Fruit fly (Drosophila melanogaster) whole organism, embryonic: ENCODE results near the gene CG6569.

Experiments
- Bgb ChIP-seq: fragments of 200-800 bp; sonication (Bioruptor generic); IDR thresholded peaks from 2 replicates; pipeline ENCODE4 v1.3.6; 2022; ENCODE audit warnings: missing biosample characterization, missing genetic modification characterization; ENCODE audit not compliant: partially characterized antibody
- CG10321 ChIP-seq: fragments of 200-800 bp; sonication (Bioruptor generic); IDR thresholded peaks from 2 replicates; pipeline ENCODE4 v1.3.6; 2022; ENCODE audit warnings: missing biosample characterization, missing genetic modification characterization
- CG11085 ChIP-seq: fragments of 200-800 bp; sonication (Bioruptor generic); IDR thresholded peaks from 2 replicates; pipeline ENCODE4 v1.3.6; 2022; ENCODE audit warnings: missing biosample characterization, missing genetic modification characterization
- CG11093 ChIP-seq: fragments of 200-800 bp; sonication (Bioruptor generic); IDR thresholded peaks from 3 replicates; pipeline ENCODE4 v1.3.6; 2022; ENCODE audit warnings: missing biosample characterization, missing genetic modification characterization
- CG11723 ChIP-seq: fragments of 200-800 bp; sonication (Bioruptor generic); optimal IDR thresholded peaks from 2 replicates; lab custom pipeline; 2017; ENCODE audit warnings: missing biosample characterization, mild to moderate bottlenecking, missing genetic modification characterization
- CG12942 ChIP-seq: fragments of 200-800 bp; sonication (Bioruptor generic); optimal IDR thresholded peaks from 3 replicates; lab custom pipeline; 2016; ENCODE audit warnings: missing biosample characterization, missing genetic modification characterization
- CG13287 ChIP-seq: fragments of 200-800 bp; sonication (Bioruptor generic); IDR thresholded peaks from 2 replicates; pipeline ENCODE4 v1.3.6; 2022; ENCODE audit warnings: missing biosample characterization, missing genetic modification characterization; ENCODE audit not compliant: partially characterized antibody
- CG13775 ChIP-seq: fragments of 200-800 bp; sonication (Bioruptor generic); optimal IDR thresholded peaks from 3 replicates; lab custom pipeline; 2017; ENCODE audit warnings: missing biosample characterization, mild to moderate bottlenecking, missing genetic modification characterization
- CG31388 ChIP-seq: fragments of 200-800 bp; sonication (Bioruptor generic); optimal IDR thresholded peaks from 2 replicates; lab custom pipeline; 2016; ENCODE audit warnings: missing biosample characterization, missing genetic modification characterization
- CG34422 ChIP-seq: fragments of 200-800 bp; sonication (Bioruptor generic); IDR thresholded peaks from 3 replicates; pipeline ENCODE4 v1.3.6; 2022; ENCODE audit warnings: missing biosample characterization, missing genetic modification characterization
- CG4282 ChIP-seq: fragments of 200-800 bp; sonication (Bioruptor generic); optimal IDR thresholded peaks from 2 replicates; lab custom pipeline; 2016; ENCODE audit warnings: missing biosample characterization, missing genetic modification characterization
- CG43689 ChIP-seq: fragments of 200-800 bp; sonication (Bioruptor generic); IDR thresholded peaks from 2 replicates; pipeline ENCODE4 v1.3.6; 2022; ENCODE audit warnings: missing biosample characterization, missing genetic modification characterization
- CG4730 ChIP-seq: fragments of 200-800 bp; sonication (Bioruptor generic); IDR thresholded peaks from 2 replicates; pipeline ENCODE4 v1.3.6; 2022; ENCODE audit warnings: missing biosample characterization, missing genetic modification characterization
- CG6854 ChIP-seq: fragments of 200-800 bp; sonication (Bioruptor generic); optimal IDR thresholded peaks from 3 replicates; lab custom pipeline; 2017; ENCODE audit warnings: missing biosample characterization, mild to moderate bottlenecking, missing genetic modification characterization
- CG7928 ChIP-seq: fragments of 200-800 bp; sonication (Bioruptor generic); optimal IDR thresholded peaks from 2 replicates; lab custom pipeline; 2017; ENCODE audit warnings: missing biosample characterization, mild to moderate bottlenecking, missing genetic modification characterization
- CG8089 ChIP-seq: fragments of 200-800 bp; sonication (Bioruptor generic); optimal IDR thresholded peaks from 3 replicates; lab custom pipeline; 2016; ENCODE audit warnings: missing biosample characterization, missing genetic modification characterization
- CG8290 ChIP-seq, 3 experiments: fragments of 200-800 bp; sonication (Bioruptor generic); optimal IDR thresholded peaks; 2 replicates each; lab custom pipeline; 2016 to 2019; ENCODE audit warnings: missing biosample characterization in 3 of 3, missing genetic modification characterization in 3 of 3, mild to moderate bottlenecking in 2 of 3, moderate library complexity in 1 of 3
- CG8478 ChIP-seq: fragments of >200 bp; optimal IDR thresholded peaks from 2 replicates; lab custom pipeline; 2018
- CG9797 ChIP-seq: fragments of 200-800 bp; sonication (Bioruptor generic); optimal IDR thresholded peaks from 3 replicates; lab custom pipeline; 2018; ENCODE audit warnings: missing biosample characterization, mild to moderate bottlenecking, missing genetic modification characterization
- Doc3 ChIP-seq: fragments of 200-800 bp; sonication (Bioruptor generic); IDR thresholded peaks from 3 replicates; pipeline ENCODE4 v1.3.6; 2022; ENCODE audit warnings: missing biosample characterization, missing genetic modification characterization; ENCODE audit not compliant: partially characterized antibody
- HLH3B ChIP-seq: fragments of 200-800 bp; sonication (Bioruptor generic); IDR thresholded peaks from 2 replicates; pipeline ENCODE4 v1.3.6; 2022; ENCODE audit warnings: missing biosample characterization, missing genetic modification characterization
- Lhr ChIP-seq: fragments of 200-800 bp; sonication (Bioruptor generic); optimal IDR thresholded peaks from 3 replicates; lab custom pipeline; 2017; ENCODE audit warnings: mild to moderate bottlenecking, missing biosample characterization, missing genetic modification reagents, missing genetic modification characterization
- Lpt ChIP-seq: fragments of >200 bp; optimal IDR thresholded peaks from 2 replicates; lab custom pipeline; 2018; ENCODE audit warnings: missing biosample characterization, missing genetic modification characterization
- Nf-YA ChIP-seq: fragments of 200-800 bp; sonication (Bioruptor generic); IDR thresholded peaks from 2 replicates; pipeline ENCODE4 v1.3.6; 2022; ENCODE audit warnings: missing biosample characterization, missing genetic modification characterization
- NfI ChIP-seq: fragments of 200-800 bp; sonication (Bioruptor generic); optimal IDR thresholded peaks from 3 replicates; lab custom pipeline; 2018; ENCODE audit warnings: missing biosample characterization, mild to moderate bottlenecking, missing genetic modification characterization, moderate library complexity
- Rx ChIP-seq: fragments of 200-800 bp; sonication (Bioruptor generic); IDR thresholded peaks from 2 replicates; pipeline ENCODE4 v1.3.6; 2022; ENCODE audit warnings: missing biosample characterization, missing genetic modification characterization
- Side ChIP-seq: fragments of 200-800 bp; sonication (Bioruptor generic); optimal IDR thresholded peaks from 2 replicates; lab custom pipeline; 2016; ENCODE audit warnings: missing biosample characterization, missing genetic modification characterization
- Sox100B ChIP-seq: fragments of 200-800 bp; sonication (Bioruptor generic); optimal IDR thresholded peaks from 3 replicates; lab custom pipeline; 2018; ENCODE audit warnings: missing biosample characterization, mild to moderate bottlenecking, missing genetic modification characterization
- ara ChIP-seq: fragments of 200-800 bp; sonication (Bioruptor generic); IDR thresholded peaks from 2 replicates; pipeline ENCODE4 v1.3.6; 2022; ENCODE audit warnings: missing biosample characterization, missing genetic modification characterization
- ase ChIP-seq: fragments of 200-800 bp; sonication (Bioruptor generic); IDR thresholded peaks from 3 replicates; pipeline ENCODE4 v1.3.6; 2022; ENCODE audit warnings: missing biosample characterization, missing genetic modification characterization
- az2 ChIP-seq: fragments of 200-800 bp; sonication (Bioruptor generic); optimal IDR thresholded peaks from 3 replicates; lab custom pipeline; 2016; ENCODE audit warnings: missing biosample characterization, missing genetic modification characterization
- cato ChIP-seq: fragments of 200-800 bp; sonication (Bioruptor generic); optimal IDR thresholded peaks from 2 replicates; lab custom pipeline; 2016; ENCODE audit warnings: missing biosample characterization, missing genetic modification characterization, borderline replicate concordance
- chif ChIP-seq, 2 experiments: fragments of 200-800 bp; sonication (Bioruptor generic); optimal IDR thresholded peaks; 3 replicates each; lab custom pipeline; 2016; ENCODE audit warnings: missing biosample characterization in 2 of 2, missing genetic modification characterization in 2 of 2
- crol ChIP-seq: fragments of 200-800 bp; sonication (Bioruptor generic); IDR thresholded peaks from 2 replicates; pipeline ENCODE4 v1.3.6; 2022; ENCODE audit warnings: missing biosample characterization, missing genetic modification characterization
- fd96Cb ChIP-seq: fragments of 200-800 bp; sonication (Bioruptor generic); optimal IDR thresholded peaks from 2 replicates; lab custom pipeline; 2018; ENCODE audit warnings: missing biosample characterization, mild to moderate bottlenecking, missing genetic modification characterization, moderate library complexity
- fru ChIP-seq: fragments of >200 bp; optimal IDR thresholded peaks from 2 replicates; lab custom pipeline; 2017
- gcm2 ChIP-seq: fragments of 200-800 bp; sonication (Bioruptor generic); optimal IDR thresholded peaks from 2 replicates; lab custom pipeline; 2016; ENCODE audit warnings: missing biosample characterization, missing genetic modification characterization
- gro ChIP-seq: fragments of 200-800 bp; sonication (Bioruptor generic); optimal IDR thresholded peaks from 2 replicates; lab custom pipeline; 2016; ENCODE audit warnings: missing biosample characterization, missing genetic modification characterization
- hb ChIP-seq: fragments of 200-800 bp; sonication (Bioruptor generic); IDR thresholded peaks from 3 replicates; pipeline ENCODE4 v1.3.6; 2022; ENCODE audit warnings: missing biosample characterization, missing genetic modification characterization; ENCODE audit not compliant: partially characterized antibody
- hth ChIP-seq: fragments of >200 bp; optimal IDR thresholded peaks from 2 replicates; lab custom pipeline; 2017; ENCODE audit warnings: inconsistent platforms
- lola ChIP-seq, 3 experiments: fragments of >200 bp in 2 of 3; fragments of 200-800 bp in 1 of 3; sonication (Bioruptor generic) in 1 of 3; optimal IDR thresholded peaks; 2 replicates each; lab custom pipeline; 2017 to 2019; ENCODE audit warnings: missing biosample characterization in 3 of 3, missing genetic modification characterization in 3 of 3, mild to moderate bottlenecking in 1 of 3, moderate library complexity in 1 of 3
- mirr ChIP-seq: fragments of 200-800 bp; sonication (Bioruptor generic); optimal IDR thresholded peaks from 3 replicates; lab custom pipeline; 2018; ENCODE audit warnings: missing biosample characterization, mild to moderate bottlenecking, missing genetic modification characterization
- pita ChIP-seq: fragments of 200-800 bp; sonication (Bioruptor generic); optimal IDR thresholded peaks from 2 replicates; lab custom pipeline; 2017; ENCODE audit warnings: missing biosample characterization, mild to moderate bottlenecking, missing genetic modification characterization
- pnt ChIP-seq: fragments of 200-800 bp; sonication (Bioruptor generic); optimal IDR thresholded peaks from 3 replicates; lab custom pipeline; 2016; ENCODE audit warnings: missing biosample characterization, missing genetic modification characterization
- rib ChIP-seq: fragments of 200-800 bp; sonication (Bioruptor generic); IDR thresholded peaks from 2 replicates; pipeline ENCODE4 v1.3.6; 2022; ENCODE audit warnings: missing biosample characterization, missing genetic modification characterization
- sug ChIP-seq: fragments of 200-800 bp; optimal IDR thresholded peaks from 2 replicates; lab custom pipeline; 2019; ENCODE audit warnings: missing biosample characterization, mild to moderate bottlenecking, missing genetic modification characterization, moderate library complexity
- tx ChIP-seq: fragments of 200-800 bp; sonication (Bioruptor generic); optimal IDR thresholded peaks from 2 replicates; lab custom pipeline; 2016; ENCODE audit warnings: missing biosample characterization, missing genetic modification characterization
- unc-4 ChIP-seq: fragments of 200-800 bp; sonication (Bioruptor generic); IDR thresholded peaks from 2 replicates; pipeline ENCODE4 v1.3.6; 2022; ENCODE audit warnings: missing biosample characterization, missing genetic modification characterization; ENCODE audit not compliant: partially characterized antibody
- wek ChIP-seq: fragments of 200-800 bp; sonication (Bioruptor generic); optimal IDR thresholded peaks from 3 replicates; lab custom pipeline; 2018; ENCODE audit warnings: missing biosample characterization, mild to moderate bottlenecking, missing genetic modification characterization, moderate library complexity
- zen ChIP-seq: fragments of 200-800 bp; sonication (Bioruptor generic); optimal IDR thresholded peaks from 3 replicates; lab custom pipeline; 2018; ENCODE audit warnings: missing biosample characterization, mild to moderate bottlenecking, missing genetic modification characterization, moderate library complexity
- zfh2 ChIP-seq: fragments of 200-800 bp; sonication (Bioruptor generic); optimal IDR thresholded peaks from 2 replicates; lab custom pipeline; 2016; ENCODE audit warnings: missing biosample characterization, missing genetic modification characterization

CG6569 gene

DNA sequence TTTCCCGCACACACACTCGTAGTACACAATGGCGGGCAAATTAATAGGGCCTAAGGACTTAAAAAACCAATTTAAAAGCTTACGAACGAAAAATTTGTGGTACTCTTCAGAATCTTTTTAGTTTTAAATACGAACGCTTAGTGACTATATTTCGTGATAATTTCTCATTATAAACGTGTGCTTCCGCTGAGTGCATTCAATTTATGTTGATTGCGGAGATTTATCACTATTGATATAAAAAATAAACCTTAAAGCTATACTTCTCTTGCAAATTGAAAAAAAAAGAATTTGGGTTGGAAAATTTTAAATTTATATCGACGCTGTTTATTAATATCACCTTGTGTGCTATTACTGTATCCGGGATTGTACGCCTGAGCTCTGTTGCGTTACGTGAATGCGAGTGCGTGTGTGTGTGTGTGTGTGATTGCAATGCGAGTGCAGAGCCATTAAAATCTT is 18.7 kb downstream of the CG6569 start (continued):
- TF ChIP-seq Doc3 (GFP tag; lab: Robert Waterston, UW), result no peak
- TF ChIP-seq lola (GFP tag; optimal IDR thresholded peaks at IDR 0.05; lab: Kevin White, UChicago), result peak in 1 of 3 experiments; percentile 85
- TF ChIP-seq fd96Cb (tag; lab: Kevin White, UChicago), result peak; percentile 74
- peak; percentile 60 to 68 for TF ChIP-seq chif (GFP tag; optimal IDR thresholded peaks at IDR 0.05; lab: Kevin White, UChicago)
- peak; percentile 87 for TF ChIP-seq Sox100B
- peak; percentile 76 for TF ChIP-seq CG13775 (GFP tag; lab: Kevin White, UChicago)
- TF ChIP-seq CG4730, result no peak
- no peak for TF ChIP-seq Bgb
- TF ChIP-seq CG13287 (GFP tag; lab: Robert Waterston, UW), result no peak
- TF ChIP-seq CG11085, result no peak
- TF ChIP-seq pita, result no peak
- TF ChIP-seq rib (GFP tag; lab: Robert Waterston, UW), result no peak
- no peak for TF ChIP-seq crol
- peak; percentile 51 for TF ChIP-seq CG11723 (GFP tag; lab: Kevin White, UChicago)
- TF ChIP-seq wek (GFP tag; lab: Kevin White, UChicago), result no peak
- TF ChIP-seq CG9797 (GFP tag; lab: Kevin White, UChicago), result no peak
- TF ChIP-seq NfI (GFP tag; lab: Kevin White, UChicago), result peak; percentile 43
- TF ChIP-seq CG6854 (GFP tag; lab: Kevin White, UChicago), result no peak
- no peak for TF ChIP-seq mirr (GFP tag; lab: Kevin White, UChicago)
- TF ChIP-seq CG4282 (GFP tag; lab: Kevin White, UChicago), result no peak
- TF ChIP-seq az2, result peak; percentile 75
- peak; percentile 35 for TF ChIP-seq gcm2 (GFP tag; lab: Kevin White, UChicago)
- peak; percentile 44; the same call in 2 of the 3 replicates for TF ChIP-seq CG34422 (GFP tag; lab: Robert Waterston, UW)
- TF ChIP-seq CG10321 (GFP tag; lab: Robert Waterston, UW), result no peak
- no peak for TF ChIP-seq fru (lab: Kevin White, UChicago)
- 0 out of 3 replicates have a peak, but pooled peaks have one; percentile 45 for TF ChIP-seq CG11093 (GFP tag; lab: Robert Waterston, UW)
- TF ChIP-seq unc-4 (GFP tag; lab: Robert Waterston, UW), result no peak
- no peak for TF ChIP-seq gro (GFP tag; lab: Kevin White, UChicago)
- TF ChIP-seq hb (GFP tag; lab: Robert Waterston, UW), result no peak
- TF ChIP-seq sug, result peak; percentile 10
- TF ChIP-seq CG8290 (GFP tag; optimal IDR thresholded peaks at IDR 0.05; lab: Kevin White, UChicago), result peak; percentile 9
- TF ChIP-seq CG8290 (tag; optimal IDR thresholded peaks at IDR 0.05; lab: Kevin White, UChicago), result peak in 1 of 2 experiments; percentile 20
- peak; percentile 26 for TF ChIP-seq CG8089 (GFP tag; lab: Kevin White, UChicago)
- peak; percentile 52; the same call in 1 of the 2 replicates for TF ChIP-seq HLH3B (GFP tag; lab: Robert Waterston, UW)
- no peak for TF ChIP-seq hth (lab: Kevin White, UChicago)
- no peak for TF ChIP-seq Nf-YA (GFP tag; lab: Robert Waterston, UW)
- peak; percentile 24 for TF ChIP-seq cato (GFP tag; lab: Kevin White, UChicago)
- no peak for TF ChIP-seq CG8478 (lab: Kevin White, UChicago)
- TF ChIP-seq zen, result peak; percentile 82
- peak; percentile 32 for TF ChIP-seq tx (GFP tag; lab: Kevin White, UChicago)
- TF ChIP-seq ase, result 0 out of 3 replicates have a peak, but pooled peaks have one; percentile 26
- TF ChIP-seq CG43689 (GFP tag; lab: Robert Waterston, UW), result no peak
- TF ChIP-seq CG12942 (GFP tag; lab: Kevin White, UChicago), result peak; percentile 47
- TF ChIP-seq Side, result peak; percentile 56
- no peak for TF ChIP-seq CG7928
- TF ChIP-seq pnt (GFP tag; lab: Kevin White, UChicago), result peak; percentile 61
- peak; percentile 60; the same call in 1 of the 2 replicates for TF ChIP-seq ara
- TF ChIP-seq zfh2 (GFP tag; lab: Kevin White, UChicago), result peak; percentile 1
- TF ChIP-seq CG31388, result no peak
- TF ChIP-seq Rx (GFP tag; lab: Robert Waterston, UW), result no peak
- peak; percentile 35 for TF ChIP-seq Lhr (GFP tag; lab: Kevin White, UChicago)
- TF ChIP-seq Lpt (GFP tag; lab: Kevin White, UChicago), result no peak
